Fruit fly (Drosophila melanogaster): Measurements from ENCODE around the gene prage.

Gene prage

DNA sequence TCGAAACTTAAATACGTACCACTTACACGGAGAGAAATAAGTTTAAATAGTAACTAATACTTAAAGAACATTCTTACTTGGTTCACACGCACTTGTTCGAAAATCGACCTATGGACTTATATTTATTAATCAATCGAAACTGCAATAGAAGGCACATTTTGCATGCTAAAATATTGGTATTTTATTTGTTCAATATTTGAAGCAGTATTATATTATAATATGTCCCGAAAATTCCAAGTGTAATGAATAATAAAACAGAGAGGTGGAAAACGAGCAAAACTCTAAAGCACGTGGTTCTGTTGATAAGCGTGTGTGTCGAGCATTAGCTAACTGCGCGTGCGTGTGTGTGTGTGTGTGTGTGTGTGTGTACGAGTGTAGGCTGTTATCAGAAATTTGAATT, 76.4 kb downstream of the prage start (continued):
- TF ChIP-seq CG7271 (tag; optimal IDR thresholded peaks at IDR 0.05) = peak; percentile 15
- no peak for TF ChIP-seq vnd (GFP tag; IDR thresholded peaks at IDR 0.05; ENCODE audit: partially characterized antibody)
- peak; percentile 88 for TF ChIP-seq CG30403 (GFP tag; optimal IDR thresholded peaks at IDR 0.05)
- TF ChIP-seq CG6813 (GFP tag; optimal IDR thresholded peaks at IDR 0.05) = peak; percentile 89
- no peak for TF ChIP-seq nerfin-2 (GFP tag; IDR thresholded peaks at IDR 0.05; ENCODE audit: partially characterized antibody)
- TF ChIP-seq tgo (GFP tag; IDR thresholded peaks at IDR 0.05) = peak; percentile 81
- TF ChIP-seq CG5180 (GFP tag; optimal IDR thresholded peaks at IDR 0.05) = peak; percentile 67
- TF ChIP-seq sd (tag; optimal IDR thresholded peaks at IDR 0.05) = peak; percentile 88
- TF ChIP-seq D (optimal IDR thresholded peaks at IDR 0.05) = no peak
- peak; percentile 64 for TF ChIP-seq D (GFP tag; optimal IDR thresholded peaks at IDR 0.05)
- peak; percentile 45; the same call in 1 of the 2 replicates for TF ChIP-seq ttk (GFP tag; IDR thresholded peaks at IDR 0.05)
- no peak for TF ChIP-seq CG8290 (GFP tag; optimal IDR thresholded peaks at IDR 0.05)
- peak in 1 of 2 experiments; percentile 88 for TF ChIP-seq CG8290 (tag; optimal IDR thresholded peaks at IDR 0.05)
- peak; percentile 82 for TF ChIP-seq CG17361 (GFP tag; IDR thresholded peaks at IDR 0.05)
- TF ChIP-seq Trl (optimal IDR thresholded peaks at IDR 0.05) = no peak
- peak; percentile 74 for TF ChIP-seq Trl (GFP tag; optimal IDR thresholded peaks at IDR 0.05)
- no peak for TF ChIP-seq fru (optimal IDR thresholded peaks at IDR 0.05)
- peak; percentile 86 for TF ChIP-seq fd3F (GFP tag; optimal IDR thresholded peaks at IDR 0.05)
- TF ChIP-seq CG14710 (tag; optimal IDR thresholded peaks at IDR 0.05) = peak; percentile 66
- 0 out of 3 replicates have a peak, but pooled peaks have one; percentile 43 for TF ChIP-seq CG6175 (GFP tag; IDR thresholded peaks at IDR 0.05)
- peak; percentile 71 for TF ChIP-seq CG18011 (GFP tag; optimal IDR thresholded peaks at IDR 0.05)
- peak; percentile 80 for TF ChIP-seq Xrp1 (GFP tag; IDR thresholded peaks at IDR 0.05)
- peak; percentile 44 for TF ChIP-seq CG8089 (GFP tag; optimal IDR thresholded peaks at IDR 0.05)
- TF ChIP-seq CG34224 (GFP tag; IDR thresholded peaks at IDR 0.05; ENCODE audit: partially characterized antibody) = no peak
- peak; percentile 53 for TF ChIP-seq shn (GFP tag; optimal IDR thresholded peaks at IDR 0.05)
- TF ChIP-seq CG13424 (tag; optimal IDR thresholded peaks at IDR 0.05) = peak; percentile 89
- peak; percentile 81 for TF ChIP-seq CG17829 (tag; optimal IDR thresholded peaks at IDR 0.05)
- TF ChIP-seq CG12236 (GFP tag; optimal IDR thresholded peaks at IDR 0.05) = peak; percentile 42
- peak; percentile 67; the same call in 1 of the 2 replicates for TF ChIP-seq stc (GFP tag; IDR thresholded peaks at IDR 0.05)
- TF ChIP-seq Eip74EF (GFP tag; optimal IDR thresholded peaks at IDR 0.05) = peak in 1 of 2 experiments; percentile 76
- peak; percentile 89 for TF ChIP-seq CG11504 (tag; optimal IDR thresholded peaks at IDR 0.05)
- peak; percentile 39; the same call in 1 of the 3 replicates for TF ChIP-seq croc (GFP tag; conservative IDR thresholded peaks at IDR 0.05)
- TF ChIP-seq CG8765 (GFP tag; IDR thresholded peaks at IDR 0.05) = no peak
- no peak for TF ChIP-seq Opbp (GFP tag; IDR thresholded peaks at IDR 0.05; ENCODE audit: partially characterized antibody)
- TF ChIP-seq NfI (GFP tag; optimal IDR thresholded peaks at IDR 0.05) = peak; percentile 86
- TF ChIP-seq gcm2 (GFP tag; optimal IDR thresholded peaks at IDR 0.05) = peak; percentile 44
- peak; percentile 62 for TF ChIP-seq CG4820 (GFP tag; optimal IDR thresholded peaks at IDR 0.05)
- TF ChIP-seq Dfd (GFP tag; optimal IDR thresholded peaks at IDR 0.05) = peak in 1 of 2 experiments; percentile 62
- no peak for TF ChIP-seq luna (GFP tag; optimal IDR thresholded peaks at IDR 0.05)
- peak; percentile 84 for TF ChIP-seq nmo (GFP tag; optimal IDR thresholded peaks at IDR 0.05)
- TF ChIP-seq zfh1 (GFP tag; IDR thresholded peaks at IDR 0.05) = peak; percentile 54; the same call in 1 of the 3 replicates
- TF ChIP-seq Optix (GFP tag; IDR thresholded peaks at IDR 0.05) = no peak
- TF ChIP-seq gsb-n (tag; optimal IDR thresholded peaks at IDR 0.05) = peak; percentile 64
- TF ChIP-seq Max (GFP tag; optimal IDR thresholded peaks at IDR 0.05) = peak; percentile 86
- peak in 1 of 2 experiments; percentile 38 for TF ChIP-seq insv (GFP tag; optimal IDR thresholded peaks at IDR 0.05)
- peak; percentile 81 for TF ChIP-seq D19A (tag; optimal IDR thresholded peaks at IDR 0.05)
- TF ChIP-seq sob (GFP tag; IDR thresholded peaks at IDR 0.05) = peak; percentile 86
- TF ChIP-seq Vsx1 (GFP tag; optimal IDR thresholded peaks at IDR 0.05) = peak; percentile 81
- TF ChIP-seq run (tag; optimal IDR thresholded peaks at IDR 0.05) = peak; percentile 76
- TF ChIP-seq ac (GFP tag; optimal IDR thresholded peaks at IDR 0.05) = peak; percentile 6
- TF ChIP-seq so (GFP tag; IDR thresholded peaks at IDR 0.05) = peak; percentile 86

Measured in whole organism, embryonic.